Worm (Caenorhabditis elegans) whole organism, L4 larva: ENCODE data around the gene pro-1.

Experiments
- F26F4.8 ChIP-seq: fragments of 200-800 bp; sonication (Bioruptor generic); conservative IDR thresholded peaks from 2 replicates; pipeline ENCODE4 v1.3.6; 2022; ENCODE audit warnings: missing genetic modification characterization, missing compliant biosample characterization
- F44E2.7 ChIP-seq: fragments of 200-800 bp; sonication (Bioruptor generic); IDR thresholded peaks from 2 replicates; pipeline ENCODE4 v2.1.2; 2022; ENCODE audit warnings: missing genetic modification characterization, missing compliant biosample characterization
- Y48G9A.11 ChIP-seq: fragments of 200-800 bp; sonication (Bioruptor generic); IDR thresholded peaks from 2 replicates; pipeline ENCODE4 v1.3.6; 2022; ENCODE audit warnings: missing genetic modification reagents, missing genetic modification characterization, missing compliant biosample characterization
- Y75B8A.6 ChIP-seq: fragments of 200-800 bp; sonication (Bioruptor generic); IDR thresholded peaks from 2 replicates; pipeline ENCODE4 v1.3.6; 2022; ENCODE audit warnings: missing genetic modification reagents, missing genetic modification characterization, missing compliant biosample characterization
- aha-1 ChIP-seq: fragments of 150-350 bp; peaks from one replicate; lab custom pipeline; 2014; ENCODE audit warnings: missing biosample characterization, missing genetic modification characterization
- arid-1 ChIP-seq: fragments of 200-800 bp; sonication (Bioruptor generic); conservative IDR thresholded peaks from 2 replicates; pipeline ENCODE4 v1.3.6; 2022; ENCODE audit warnings: missing genetic modification reagents, missing genetic modification characterization, missing compliant biosample characterization
- ceh-32 ChIP-seq: sonication (generic microtip); optimal IDR thresholded peaks from 2 replicates; lab custom pipeline; 2016; ENCODE audit warnings: mild to moderate bottlenecking, missing genetic modification characterization, missing compliant biosample characterization; ENCODE audit not compliant: poor library complexity
- cey-2 ChIP-seq: sonication (generic microtip); optimal IDR thresholded peaks from 3 replicates; lab custom pipeline; 2017; ENCODE audit warnings: missing genetic modification characterization, mild to moderate bottlenecking, missing compliant biosample characterization, antibody characterized with exemption, borderline replicate concordance; ENCODE audit not compliant: insufficient read depth
- ctbp-1 ChIP-seq: fragments of 200-800 bp; sonication (Bioruptor generic); IDR thresholded peaks from 2 replicates; pipeline ENCODE4 v1.3.6; 2022; ENCODE audit warnings: missing genetic modification reagents, missing genetic modification characterization, missing compliant biosample characterization
- dmd-6 ChIP-seq: fragments of 200-800 bp; sonication (Bioruptor generic); IDR thresholded peaks from 2 replicates; pipeline ENCODE4 v1.3.6; 2022; ENCODE audit warnings: missing genetic modification reagents, missing genetic modification characterization, missing compliant biosample characterization
- dmd-8 ChIP-seq: fragments of 200-800 bp; sonication (Bioruptor generic); IDR thresholded peaks from 2 replicates; pipeline ENCODE4 v1.3.6; 2022; ENCODE audit warnings: missing genetic modification characterization, missing compliant biosample characterization
- dmd-9 ChIP-seq: fragments of 200-800 bp; sonication (Bioruptor generic); IDR thresholded peaks from 2 replicates; pipeline ENCODE4 v1.3.6; 2022; ENCODE audit warnings: missing genetic modification reagents, missing genetic modification characterization, missing compliant biosample characterization
- dve-1 ChIP-seq: sonication (generic microtip); optimal IDR thresholded peaks from 2 replicates; lab custom pipeline; 2017; ENCODE audit warnings: antibody characterized with exemption, mild to moderate bottlenecking, missing genetic modification characterization, missing compliant biosample characterization; ENCODE audit not compliant: insufficient read depth
- egl-43 ChIP-seq: fragments of 200-800 bp; sonication (Bioruptor generic); IDR thresholded peaks from 2 replicates; pipeline ENCODE4 v1.3.6; 2022; ENCODE audit warnings: missing genetic modification reagents, missing genetic modification characterization, missing compliant biosample characterization
- fkh-10 ChIP-seq: fragments of 150-350 bp; optimal IDR thresholded peaks from 2 replicates; lab custom pipeline; 2014; ENCODE audit warnings: missing biosample characterization, missing genetic modification reagents, missing genetic modification characterization
- gei-8 ChIP-seq: fragments of 200-800 bp; sonication (Bioruptor generic); optimal IDR thresholded peaks from 2 replicates; lab custom pipeline; 2018; ENCODE audit warnings: mild to moderate bottlenecking, missing genetic modification characterization, missing compliant biosample characterization
- hlh-11 ChIP-seq: fragments of 200-800 bp; sonication (Bioruptor generic); optimal IDR thresholded peaks from 2 replicates; lab custom pipeline; 2018; ENCODE audit warnings: mild to moderate bottlenecking, missing genetic modification characterization, missing compliant biosample characterization
- hlh-30 ChIP-seq: sonication (generic microtip); optimal IDR thresholded peaks from 2 replicates; lab custom pipeline; 2017; ENCODE audit warnings: antibody characterized with exemption, mild to moderate bottlenecking, missing genetic modification characterization, missing compliant biosample characterization; ENCODE audit not compliant: insufficient read depth
- hmg-1.1 ChIP-seq: fragments of 200-800 bp; sonication (Bioruptor generic); IDR thresholded peaks from 2 replicates; pipeline ENCODE4 v1.3.6; 2022; ENCODE audit warnings: missing genetic modification reagents, missing genetic modification characterization, missing compliant biosample characterization
- lin-1 ChIP-seq: fragments of 200-800 bp; sonication (Bioruptor generic); IDR thresholded peaks from 2 replicates; pipeline ENCODE4 v1.3.6; 2022; ENCODE audit warnings: missing genetic modification reagents, missing genetic modification characterization, missing compliant biosample characterization
- lin-15B ChIP-seq: fragments of 150-350 bp; sonication (generic microtip); optimal IDR thresholded peaks from 3 replicates; lab custom pipeline; 2014; ENCODE audit warnings: missing biosample characterization, missing genetic modification characterization
- lin-29 ChIP-seq: fragments of 200-800 bp; sonication (Bioruptor generic); IDR thresholded peaks from 2 replicates; pipeline ENCODE4 v1.3.6; 2022; ENCODE audit warnings: missing genetic modification reagents, missing genetic modification characterization, missing compliant biosample characterization
- lin-39 ChIP-seq: fragments of 150-350 bp; optimal IDR thresholded peaks from 2 replicates; lab custom pipeline; 2014; ENCODE audit warnings: missing biosample characterization, missing genetic modification reagents, missing genetic modification characterization
- madf-5 ChIP-seq, 2 experiments: fragments of 200-800 bp; sonication (Bioruptor generic); IDR thresholded peaks; 2 replicates each; pipeline ENCODE4 v1.3.6; 2022; ENCODE audit warnings: missing compliant biosample characterization in 2 of 2, missing genetic modification characterization in 2 of 2
- mdt-29 ChIP-seq: fragments of 200-800 bp; sonication (Bioruptor generic); IDR thresholded peaks from 2 replicates; pipeline ENCODE4 v1.3.6; 2022; ENCODE audit warnings: missing genetic modification reagents, missing genetic modification characterization, missing compliant biosample characterization
- mep-1 ChIP-seq: fragments of 150-350 bp; sonication (generic microtip); optimal IDR thresholded peaks from 3 replicates; lab custom pipeline; 2014; ENCODE audit warnings: missing biosample characterization, missing genetic modification characterization
- mxl-3 ChIP-seq: fragments of 200-800 bp; sonication (Bioruptor generic); optimal IDR thresholded peaks from 2 replicates; lab custom pipeline; 2018; ENCODE audit warnings: mild to moderate bottlenecking, missing genetic modification characterization, missing compliant biosample characterization
- nhr-10 ChIP-seq: fragments of 150-350 bp; optimal IDR thresholded peaks from 2 replicates; lab custom pipeline; 2014; ENCODE audit warnings: missing biosample characterization, missing genetic modification characterization
- nhr-102 ChIP-seq: sonication (generic microtip); optimal IDR thresholded peaks from 2 replicates; lab custom pipeline; 2016; ENCODE audit warnings: mild to moderate bottlenecking, missing genetic modification characterization, moderate library complexity, missing compliant biosample characterization
- nhr-25 ChIP-seq: sonication (generic microtip); optimal IDR thresholded peaks from 2 replicates; lab custom pipeline; 2017; ENCODE audit warnings: missing genetic modification characterization, mild to moderate bottlenecking, missing compliant biosample characterization, antibody characterized with exemption, moderate library complexity, borderline replicate concordance; ENCODE audit not compliant: insufficient read depth
- nhr-28 ChIP-seq: fragments of 150-350 bp; optimal IDR thresholded peaks from 2 replicates; lab custom pipeline; 2014; ENCODE audit warnings: missing biosample characterization, missing genetic modification characterization
- nhr-41 ChIP-seq: fragments of 200-800 bp; sonication (Bioruptor generic); IDR thresholded peaks from 2 replicates; pipeline ENCODE4 v1.3.6; 2022; ENCODE audit warnings: missing genetic modification reagents, missing genetic modification characterization, missing compliant biosample characterization
- nhr-6 ChIP-seq: fragments of 150-350 bp; optimal IDR thresholded peaks from 2 replicates; lab custom pipeline; 2014; ENCODE audit warnings: missing biosample characterization, missing genetic modification characterization
- nhr-77 ChIP-seq: fragments of 150-350 bp; optimal IDR thresholded peaks from 2 replicates; lab custom pipeline; 2014; ENCODE audit warnings: missing biosample characterization, missing genetic modification characterization
- pha-4 ChIP-seq, 2 experiments: fragments of 150-350 bp in 1 of 2; fragments of 200-800 bp in 1 of 2; sonication (Bioruptor generic) in 1 of 2; IDR thresholded peaks in 1 of 2; optimal IDR thresholded peaks in 1 of 2; 2 replicates each; pipeline versions ENCODE4 v1.3.6 to Lab custom; 2014 to 2022; ENCODE audit warnings: missing genetic modification characterization in 2 of 2, missing genetic modification reagents in 2 of 2, missing biosample characterization in 1 of 2, missing compliant biosample characterization in 1 of 2
- pqm-1 ChIP-seq: sonication (generic microtip); optimal IDR thresholded peaks from 2 replicates; lab custom pipeline; 2017; ENCODE audit warnings: missing biosample characterization, missing genetic modification characterization
- rbr-2 ChIP-seq: sonication (generic microtip); optimal IDR thresholded peaks from 2 replicates; lab custom pipeline; 2016; ENCODE audit warnings: missing genotype, missing genetic modification characterization, missing compliant biosample characterization
- set-16 ChIP-seq: fragments of 200-800 bp; sonication (Bioruptor generic); IDR thresholded peaks from 2 replicates; pipeline ENCODE4 v1.3.6; 2022; ENCODE audit warnings: missing genetic modification reagents, missing genetic modification characterization, missing compliant biosample characterization
- spr-1 ChIP-seq: sonication (generic microtip); optimal IDR thresholded peaks from 2 replicates; lab custom pipeline; 2016; ENCODE audit warnings: mild to moderate bottlenecking, missing genetic modification characterization, missing compliant biosample characterization
- spr-3 ChIP-seq: fragments of 200-800 bp; sonication (Bioruptor generic); optimal IDR thresholded peaks from 2 replicates; lab custom pipeline; 2018; ENCODE audit warnings: mild to moderate bottlenecking, missing genetic modification characterization, missing compliant biosample characterization
- unc-130 ChIP-seq: sonication (generic microtip); optimal IDR thresholded peaks from 2 replicates; lab custom pipeline; 2016; ENCODE audit warnings: missing genetic modification reagents, missing genetic modification characterization, missing compliant biosample characterization
- unc-39 ChIP-seq: sonication (generic microtip); optimal IDR thresholded peaks from 2 replicates; lab custom pipeline; 2017; ENCODE audit warnings: missing biosample characterization, missing genetic modification characterization
- vab-7 ChIP-seq: fragments of 200-800 bp; sonication (Bioruptor generic); IDR thresholded peaks from 2 replicates; pipeline ENCODE4 v1.3.6; 2022; ENCODE audit warnings: missing genetic modification reagents, missing genetic modification characterization, missing compliant biosample characterization
- zfp-3 ChIP-seq: fragments of 200-800 bp; sonication (Bioruptor generic); conservative IDR thresholded peaks from 2 replicates; pipeline ENCODE4 v1.3.6; 2022; ENCODE audit warnings: missing genetic modification reagents, missing genetic modification characterization, missing compliant biosample characterization
- zip-11 ChIP-seq: fragments of 200-800 bp; sonication (Bioruptor generic); IDR thresholded peaks from 2 replicates; pipeline ENCODE4 v1.3.6; 2022; ENCODE audit warnings: missing genetic modification characterization, missing compliant biosample characterization
- zip-2 ChIP-seq: fragments of 150-350 bp; optimal IDR thresholded peaks from 2 replicates; lab custom pipeline; 2014; ENCODE audit warnings: missing biosample characterization, missing genetic modification characterization

Gene pro-1

ce11 chrII:10547803-10548693, 6.3 kb upstream of the pro-1 start (continued):
- TF ChIP-seq aha-1 (tag; lab: Kevin White, UChicago) (peak; percentile 98), nhr-28 (tag; lab: Kevin White, UChicago) (peak; percentile 50), pha-4 (GFP tag; IDR thresholded peaks at IDR 0.05; lab: Robert Waterston, UW) (no peak), pha-4 (tag; optimal IDR thresholded peaks at IDR 0.05; lab: Kevin White, UChicago) (no peak), lin-15B (tag; lab: Kevin White, UChicago) (no peak), hlh-30 (tag; lab: Kevin White, UChicago) (peak; percentile 91), hlh-11 (peak; percentile 49), nhr-10 (no peak), dve-1 (tag; lab: Kevin White, UChicago) (peak; percentile 30), mep-1 (tag; lab: Kevin White, UChicago) (peak; percentile 34)

- TF ChIP-seq pha-4 (GFP tag; IDR thresholded peaks at IDR 0.05; lab: Robert Waterston, UW) = peak; percentile 68
- TF ChIP-seq pha-4 (tag; optimal IDR thresholded peaks at IDR 0.05; lab: Kevin White, UChicago) = no peak
- TF ChIP-seq arid-1 = peak; percentile 37; the same call in 1 of the 2 replicates
- peak; percentile 77 for TF ChIP-seq mxl-3 (GFP tag; lab: Kevin White, UChicago)
- no peak for TF ChIP-seq unc-130 (GFP tag; lab: Kevin White, UChicago)
- no peak for TF ChIP-seq fkh-10 (GFP tag; lab: Kevin White, UChicago)
- TF ChIP-seq nhr-25 (tag; lab: Kevin White, UChicago) = no peak
- TF ChIP-seq zip-11 (GFP tag; lab: Robert Waterston, UW) = no peak
- no peak for TF ChIP-seq pqm-1
- TF ChIP-seq egl-43 (GFP tag; lab: Robert Waterston, UW) = peak; percentile 85
- no peak for TF ChIP-seq zip-2
- no peak for TF ChIP-seq nhr-6
- TF ChIP-seq F26F4.8 = no peak
- peak; percentile 34 for TF ChIP-seq rbr-2 (tag; lab: Kevin White, UChicago)
- TF ChIP-seq gei-8 (GFP tag; lab: Kevin White, UChicago) = peak; percentile 3
- TF ChIP-seq dmd-9 (GFP tag; lab: Robert Waterston, UW) = 0 out of 2 replicates have a peak, but pooled peaks have one; percentile 47
- TF ChIP-seq lin-1 (GFP tag; lab: Robert Waterston, UW) = 0 out of 2 replicates have a peak, but pooled peaks have one; percentile 7
- no peak for TF ChIP-seq cey-2 (tag; lab: Kevin White, UChicago)
- TF ChIP-seq nhr-41 (GFP tag; lab: Robert Waterston, UW) = no peak
- TF ChIP-seq madf-5 (GFP tag; IDR thresholded peaks at IDR 0.05; lab: Robert Waterston, UW) = no peak; a peak in 1 of 4 replicates
- peak; percentile 69 for TF ChIP-seq zfp-3
- no peak for TF ChIP-seq spr-3 (GFP tag; lab: Kevin White, UChicago)
- no peak for TF ChIP-seq nhr-102 (tag; lab: Kevin White, UChicago)
- peak; percentile 31; the same call in 1 of the 2 replicates for TF ChIP-seq dmd-6 (GFP tag; lab: Robert Waterston, UW)
- TF ChIP-seq lin-29 (GFP tag; lab: Robert Waterston, UW) = no peak
- TF ChIP-seq vab-7 (GFP tag; lab: Robert Waterston, UW) = peak; percentile 31; the same call in 1 of the 2 replicates
- TF ChIP-seq spr-1 (tag; lab: Kevin White, UChicago) = peak; percentile 45
- peak; percentile 81 for TF ChIP-seq dmd-8 (GFP tag; lab: Robert Waterston, UW)
- peak; percentile 42 for TF ChIP-seq hmg-1.1
- TF ChIP-seq Y75B8A.6 (GFP tag; lab: Robert Waterston, UW) = peak; percentile 35; the same call in 1 of the 2 replicates
- no peak for TF ChIP-seq unc-39 (tag; lab: Kevin White, UChicago)
- TF ChIP-seq Y48G9A.11 (GFP tag; lab: Robert Waterston, UW) = peak; percentile 45
- no peak for TF ChIP-seq ceh-32 (tag; lab: Kevin White, UChicago)
- TF ChIP-seq lin-39 (tag; lab: Kevin White, UChicago) = no peak
- TF ChIP-seq ctbp-1 (GFP tag; lab: Robert Waterston, UW) = peak; percentile 54
- TF ChIP-seq nhr-77 = no peak
- peak; percentile 93 for TF ChIP-seq set-16 (GFP tag; lab: Robert Waterston, UW)
- TF ChIP-seq mdt-29 = peak; percentile 59; the same call in 1 of the 2 replicates
- no peak for TF ChIP-seq F44E2.7 (GFP tag; lab: Robert Waterston, UW)
These were observed 5.5 kb upstream of the pro-1 start for ce11 chrII:10547311-10547710.
